Worm (Caenorhabditis elegans) whole organism, early embryonic: ENCODE data around the gene pqn-62.

Experiments used
- B0310.2 ChIP-seq: sonication (generic microtip); optimal IDR thresholded peaks from 2 replicates; lab custom pipeline; 2016; ENCODE audit warnings: mild to moderate bottlenecking, missing genetic modification characterization, missing compliant biosample characterization
- F13C5.2 ChIP-seq: sonication (generic microtip); optimal IDR thresholded peaks from 2 replicates; lab custom pipeline; 2017; ENCODE audit warnings: mild to moderate bottlenecking, missing genetic modification characterization, inconsistent platforms, missing compliant biosample characterization
- ama-1 ChIP-seq: fragments of 150-350 bp; optimal IDR thresholded peaks from 2 replicates; lab custom pipeline; 2014
- ceh-13 ChIP-seq: fragments of 200-800 bp; sonication (Bioruptor generic); optimal IDR thresholded peaks from 2 replicates; lab custom pipeline; 2018; ENCODE audit warnings: mild to moderate bottlenecking, missing genetic modification characterization, missing compliant biosample characterization
- scrt-1 ChIP-seq: fragments of 200-800 bp; sonication (Bioruptor generic); IDR thresholded peaks from 2 replicates; pipeline ENCODE4 v1.3.6; 2022; ENCODE audit warnings: missing genetic modification characterization, missing compliant biosample characterization
- sea-1 ChIP-seq: fragments of 200-800 bp; sonication (Bioruptor generic); conservative IDR thresholded peaks from 2 replicates; pipeline ENCODE4 v1.3.6; 2022; ENCODE audit warnings: missing genetic modification characterization, missing compliant biosample characterization
- tbx-37 ChIP-seq: fragments of 200-800 bp; sonication (Bioruptor generic); conservative IDR thresholded peaks from 2 replicates; pipeline ENCODE4 v1.3.6; 2022; ENCODE audit warnings: missing genetic modification reagents, missing genetic modification characterization, missing compliant biosample characterization
- tra-4 ChIP-seq: sonication (generic microtip); optimal IDR thresholded peaks from 2 replicates; lab custom pipeline; 2017; ENCODE audit warnings: missing genetic modification characterization, missing compliant biosample characterization

DNA sequence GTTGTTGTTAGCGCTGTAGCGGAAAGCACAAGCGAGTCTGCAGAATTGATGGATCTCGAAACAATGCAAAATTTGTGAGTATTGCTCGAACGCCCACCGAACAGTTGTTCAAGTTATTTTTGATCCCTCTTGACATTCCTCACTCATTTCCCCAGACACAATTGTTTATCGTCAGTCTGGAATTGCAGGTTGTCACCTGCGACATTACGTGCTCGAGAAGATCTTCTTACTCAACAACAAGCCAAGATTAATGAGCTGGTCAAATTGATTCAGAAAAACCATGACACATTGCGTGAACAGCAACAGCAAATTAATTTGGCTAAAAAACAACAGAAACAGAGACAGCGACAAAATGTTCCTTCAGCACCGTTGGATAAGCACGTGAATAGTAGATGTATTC, 6.0 kb downstream of the pqn-62 start:
- TF ChIP-seq ceh-13 (no peak), tra-4 (tag; lab: Kevin White, UChicago) (no peak), tbx-37 (GFP tag; lab: Robert Waterston, UW) (no peak), ama-1 (lab: Kevin White, UChicago) (no peak), scrt-1 (GFP tag; lab: Robert Waterston, UW) (no peak), F13C5.2 (no peak), sea-1 (no peak), B0310.2 (tag; lab: Kevin White, UChicago) (no peak)
